Worm (Caenorhabditis elegans) whole organism, midembryonic: ENCODE results near the gene F38H4.5.

ENCODE experiments used
- T22C8.4 ChIP-seq: fragments of 200-800 bp; sonication (Bioruptor generic); IDR thresholded peaks from 2 replicates; pipeline ENCODE4 v1.3.6; 2022; ENCODE audit warnings: missing genetic modification characterization, missing compliant biosample characterization
- cog-1 ChIP-seq: sonication (generic microtip); optimal IDR thresholded peaks from 2 replicates; lab custom pipeline; 2016; ENCODE audit warnings: missing genetic modification characterization, missing compliant biosample characterization
- flt-1 ChIP-seq: fragments of 200-800 bp; sonication (Bioruptor generic); IDR thresholded peaks from 2 replicates; pipeline ENCODE4 v1.3.6; 2022; ENCODE audit warnings: missing genetic modification characterization, missing compliant biosample characterization
- klf-2 ChIP-seq: fragments of 200-800 bp; sonication (Bioruptor generic); conservative IDR thresholded peaks from 2 replicates; pipeline ENCODE4 v1.3.6; 2022; ENCODE audit warnings: missing genetic modification reagents, missing genetic modification characterization, missing compliant biosample characterization
- med-1 ChIP-seq: sonication (generic microtip); optimal IDR thresholded peaks from 2 replicates; lab custom pipeline; 2017; ENCODE audit warnings: missing genetic modification characterization, mild to moderate bottlenecking, missing compliant biosample characterization, antibody characterized with exemption, missing genetic modification reagents; ENCODE audit not compliant: insufficient read depth
- ref-1 ChIP-seq: fragments of 200-800 bp; sonication (Bioruptor generic); conservative IDR thresholded peaks from 2 replicates; pipeline ENCODE4 v1.3.6; 2022; ENCODE audit warnings: missing genetic modification reagents, missing genetic modification characterization, missing compliant biosample characterization
- tab-1 ChIP-seq: fragments of 200-800 bp; sonication (Bioruptor generic); IDR thresholded peaks from 2 replicates; pipeline ENCODE4 v1.3.6; 2022; ENCODE audit warnings: missing genetic modification characterization, missing compliant biosample characterization
- ztf-23 ChIP-seq: fragments of 200-800 bp; sonication (Bioruptor generic); IDR thresholded peaks from 2 replicates; pipeline ENCODE4 v1.3.6; 2022; ENCODE audit warnings: missing genetic modification reagents, missing genetic modification characterization, missing compliant biosample characterization
- ztf-29 ChIP-seq: fragments of 200-800 bp; sonication (Bioruptor generic); IDR thresholded peaks from 2 replicates; pipeline ENCODE4 v1.3.6; 2022; ENCODE audit warnings: missing genetic modification reagents, missing genetic modification characterization, missing compliant biosample characterization

DNA sequence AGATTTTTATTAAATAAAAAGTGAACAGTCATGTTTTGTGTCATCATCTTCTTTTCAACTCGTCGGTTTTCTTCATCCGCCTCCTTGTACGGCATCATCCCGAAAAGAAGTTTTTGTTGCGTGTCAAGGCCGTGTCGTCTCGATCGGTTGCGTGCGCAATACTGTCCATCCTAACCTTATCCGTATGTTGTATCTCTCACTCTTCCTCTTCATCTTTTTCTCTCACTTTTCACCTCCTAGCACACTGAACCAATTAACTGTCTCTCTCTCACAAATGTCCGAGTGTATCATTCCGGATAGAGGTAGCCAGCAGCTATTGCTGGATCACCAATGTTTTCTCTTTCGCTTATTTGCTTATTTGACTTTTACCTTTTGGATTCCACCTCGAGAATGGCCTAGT lies 31.5 kb downstream of the F38H4.5 start:
- TF ChIP-seq med-1 (GFP tag; lab: Kevin White, UChicago) (no peak), flt-1 (no peak), ztf-29 (GFP tag; lab: Robert Waterston, UW) (no peak), klf-2 (GFP tag; lab: Robert Waterston, UW) (no peak), ref-1 (no peak), cog-1 (tag; lab: Kevin White, UChicago) (no peak), ztf-23 (GFP tag; lab: Robert Waterston, UW) (no peak), T22C8.4 (GFP tag; lab: Robert Waterston, UW) (no peak), tab-1 (GFP tag; lab: Robert Waterston, UW) (no peak)
